Fruit fly (Drosophila melanogaster) Kc167 (cell line): ENCODE data around the gene CG4596.

Experiments
- Myc ChIP-seq: fragments of >200 bp; optimal IDR thresholded peaks from 2 replicates; lab custom pipeline; 2017; ENCODE audit warnings: missing external identifiers
- Sin3A ChIP-seq: fragments of >200 bp; optimal IDR thresholded peaks from 2 replicates; lab custom pipeline; 2018; ENCODE audit warnings: missing external identifiers
- h ChIP-seq: fragments of >200 bp; optimal IDR thresholded peaks from 3 replicates; lab custom pipeline; 2018; ENCODE audit warnings: missing external identifiers
- insv ChIP-seq: fragments of >200 bp; optimal IDR thresholded peaks from 3 replicates; lab custom pipeline; 2018; ENCODE audit warnings: missing external identifiers
- psq ChIP-seq: fragments of >200 bp; optimal IDR thresholded peaks from 2 replicates; lab custom pipeline; 2017; ENCODE audit warnings: missing external identifiers
- ttk ChIP-seq: sonication (Bioruptor generic); optimal IDR thresholded peaks from 2 replicates; lab custom pipeline; 2017; ENCODE audit warnings: missing external identifiers

The CG4596 gene

DNA sequence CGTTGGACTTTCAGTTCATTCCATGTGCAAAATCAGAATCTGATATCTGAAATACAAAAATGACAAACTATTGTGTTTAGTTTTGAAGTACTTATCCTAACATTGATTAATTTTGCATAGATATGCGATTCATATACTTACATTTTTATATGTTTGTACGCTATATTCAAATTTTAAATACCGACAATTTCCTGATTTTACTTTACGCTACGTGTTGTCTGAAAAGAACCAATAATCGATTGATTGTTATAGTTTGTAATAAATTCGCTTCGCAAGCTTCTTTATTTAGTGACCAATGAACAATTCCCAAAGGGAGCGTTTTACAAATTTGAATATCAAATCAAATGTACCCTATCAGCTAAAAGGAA, 16.7 kb downstream of the CG4596 start, which contains the start of gene Ak3:
Gene Ak3, minus strand, starts transcription at position 69 of the 368 bp plus-strand sequence.
- TF ChIP-seq insv (lab: Kevin White, UChicago) (no peak), Myc (no peak), Sin3A (lab: Kevin White, UChicago) (no peak), h (lab: Kevin White, UChicago) (no peak), psq (lab: Kevin White, UChicago) (no peak), ttk (lab: Kevin White, UChicago) (no peak)

dm6 chr3R:10893327-10893726, 20.5 kb downstream of the CG4596 start, which contains the start of gene CG6621:
TSS of gene CG6621 (minus strand) at chr3R:10893531.
- TF ChIP-seq insv (lab: Kevin White, UChicago), result no peak
- TF ChIP-seq psq (lab: Kevin White, UChicago), result no peak
- no peak for TF ChIP-seq ttk (lab: Kevin White, UChicago)
- TF ChIP-seq Sin3A (lab: Kevin White, UChicago), result no peak
